Fruit fly (Drosophila melanogaster) whole organism, embryonic: ENCODE results near the gene SamDC.

Experiments
- Adf1 ChIP-seq: fragments of 200-800 bp; sonication (Bioruptor generic); IDR thresholded peaks from 2 replicates; pipeline ENCODE4 v1.3.6; 2022; ENCODE audit warnings: missing biosample characterization, missing genetic modification characterization
- Asciz ChIP-seq: fragments of 200-800 bp; sonication (Bioruptor generic); optimal IDR thresholded peaks from 2 replicates; lab custom pipeline; 2017; ENCODE audit warnings: missing biosample characterization, mild to moderate bottlenecking, missing genetic modification characterization, missing genetic modification reagents
- CG10959 ChIP-seq: fragments of 200-800 bp; sonication (Bioruptor generic); IDR thresholded peaks from 2 replicates; pipeline ENCODE4 v1.3.6; 2022; ENCODE audit warnings: missing biosample characterization, missing genetic modification characterization
- CG11398 ChIP-seq: fragments of 200-800 bp; sonication (Bioruptor generic); optimal IDR thresholded peaks from 2 replicates; lab custom pipeline; 2016; ENCODE audit warnings: missing biosample characterization, missing genetic modification characterization
- CG11560 ChIP-seq: fragments of 200-800 bp; sonication (Bioruptor generic); IDR thresholded peaks from 3 replicates; pipeline ENCODE4 v1.3.6; 2022; ENCODE audit warnings: missing biosample characterization, missing genetic modification characterization
- CG13775 ChIP-seq: fragments of 200-800 bp; sonication (Bioruptor generic); optimal IDR thresholded peaks from 3 replicates; lab custom pipeline; 2017; ENCODE audit warnings: missing biosample characterization, mild to moderate bottlenecking, missing genetic modification characterization
- CG14441 ChIP-seq: fragments of 200-800 bp; sonication (Bioruptor generic); IDR thresholded peaks from 2 replicates; pipeline ENCODE4 v1.3.6; 2022; ENCODE audit warnings: missing biosample characterization, missing genetic modification characterization
- CG1529 ChIP-seq: fragments of 200-800 bp; sonication (Bioruptor generic); optimal IDR thresholded peaks from 3 replicates; lab custom pipeline; 2018; ENCODE audit warnings: missing biosample characterization, missing genetic modification characterization
- CG17361 ChIP-seq: fragments of 200-800 bp; sonication (Bioruptor generic); IDR thresholded peaks from 3 replicates; pipeline ENCODE4 v1.3.6; 2022; ENCODE audit warnings: missing biosample characterization, missing genetic modification characterization
- CG18599 ChIP-seq: fragments of 200-800 bp; sonication (Bioruptor generic); optimal IDR thresholded peaks from 3 replicates; lab custom pipeline; 2017; ENCODE audit warnings: missing biosample characterization, missing genetic modification characterization, mild to moderate bottlenecking, moderate library complexity, missing genetic modification reagents
- CG18619 ChIP-seq: fragments of 200-800 bp; sonication (Bioruptor generic); optimal IDR thresholded peaks from 3 replicates; lab custom pipeline; 2017; ENCODE audit warnings: missing biosample characterization, mild to moderate bottlenecking, missing genetic modification characterization
- CG2116 ChIP-seq: fragments of 200-800 bp; sonication (Bioruptor generic); optimal IDR thresholded peaks from 3 replicates; lab custom pipeline; 2018; ENCODE audit warnings: missing biosample characterization, mild to moderate bottlenecking, missing genetic modification characterization
- CG3163 ChIP-seq: fragments of 200-800 bp; sonication (Bioruptor generic); optimal IDR thresholded peaks from 3 replicates; lab custom pipeline; 2016; ENCODE audit warnings: missing biosample characterization, missing genetic modification characterization
- CG33213 ChIP-seq: fragments of 200-800 bp; sonication (Bioruptor generic); optimal IDR thresholded peaks from 3 replicates; lab custom pipeline; 2016; ENCODE audit warnings: missing biosample characterization, missing genetic modification characterization
- CG4328 ChIP-seq: fragments of 200-800 bp; sonication (Bioruptor generic); optimal IDR thresholded peaks from 3 replicates; lab custom pipeline; 2017; ENCODE audit warnings: missing biosample characterization, missing genetic modification reagents, missing genetic modification characterization
- CG4424 ChIP-seq: fragments of 200-800 bp; sonication (Bioruptor generic); optimal IDR thresholded peaks from 3 replicates; lab custom pipeline; 2016; ENCODE audit warnings: missing biosample characterization, missing genetic modification characterization
- CG8388 ChIP-seq: fragments of 200-800 bp; sonication (Bioruptor generic); optimal IDR thresholded peaks from 2 replicates; lab custom pipeline; 2019; ENCODE audit warnings: missing biosample characterization, mild to moderate bottlenecking, missing genetic modification characterization, moderate library complexity
- CG8478 ChIP-seq: fragments of >200 bp; optimal IDR thresholded peaks from 2 replicates; lab custom pipeline; 2018
- CG9797 ChIP-seq: fragments of 200-800 bp; sonication (Bioruptor generic); optimal IDR thresholded peaks from 3 replicates; lab custom pipeline; 2018; ENCODE audit warnings: missing biosample characterization, mild to moderate bottlenecking, missing genetic modification characterization
- CG9932 ChIP-seq: fragments of 200-800 bp; sonication (Bioruptor generic); IDR thresholded peaks from 2 replicates; pipeline ENCODE4 v1.3.6; 2022; ENCODE audit warnings: missing biosample characterization, missing genetic modification characterization
- CkIIα-i1 ChIP-seq: fragments of 200-800 bp; sonication (Bioruptor generic); IDR thresholded peaks from 2 replicates; pipeline ENCODE4 v1.3.6; 2022; ENCODE audit warnings: missing biosample characterization, missing genetic modification characterization
- D19A ChIP-seq: fragments of 200-800 bp; optimal IDR thresholded peaks from 3 replicates; lab custom pipeline; 2019; ENCODE audit warnings: missing biosample characterization, mild to moderate bottlenecking, missing genetic modification characterization, moderate library complexity
- Dref ChIP-seq: fragments of 200-800 bp; sonication (Bioruptor generic); IDR thresholded peaks from 2 replicates; pipeline ENCODE4 v1.3.6; 2022; ENCODE audit warnings: missing biosample characterization, missing genetic modification characterization
- ERR ChIP-seq: fragments of 200-800 bp; sonication (Bioruptor generic); optimal IDR thresholded peaks from 2 replicates; lab custom pipeline; 2016; ENCODE audit warnings: missing biosample characterization, missing genetic modification characterization
- Fer2 ChIP-seq: fragments of 200-800 bp; sonication (Bioruptor generic); optimal IDR thresholded peaks from 2 replicates; lab custom pipeline; 2018; ENCODE audit warnings: missing biosample characterization, mild to moderate bottlenecking, missing genetic modification characterization, moderate library complexity
- HLH3B ChIP-seq: fragments of 200-800 bp; sonication (Bioruptor generic); IDR thresholded peaks from 2 replicates; pipeline ENCODE4 v1.3.6; 2022; ENCODE audit warnings: missing biosample characterization, missing genetic modification characterization
- HLH54F ChIP-seq: fragments of 200-800 bp; sonication (Bioruptor generic); optimal IDR thresholded peaks from 3 replicates; lab custom pipeline; 2016; ENCODE audit warnings: missing biosample characterization, missing genetic modification characterization
- HLHmδ ChIP-seq: fragments of 200-800 bp; sonication (Bioruptor generic); optimal IDR thresholded peaks from 2 replicates; lab custom pipeline; 2018; ENCODE audit warnings: missing biosample characterization, mild to moderate bottlenecking, missing genetic modification characterization, moderate library complexity
- Hey ChIP-seq: fragments of 200-800 bp; sonication (Bioruptor generic); optimal IDR thresholded peaks from 3 replicates; lab custom pipeline; 2018; ENCODE audit warnings: missing biosample characterization, mild to moderate bottlenecking, missing genetic modification characterization
- Jarid2 ChIP-seq: fragments of 200-800 bp; sonication (Bioruptor generic); optimal IDR thresholded peaks from 3 replicates; lab custom pipeline; 2017; ENCODE audit warnings: mild to moderate bottlenecking, missing biosample characterization, missing genetic modification reagents, missing genetic modification characterization
- Mrtf ChIP-seq: fragments of 200-800 bp; sonication (Bioruptor generic); IDR thresholded peaks from 3 replicates; pipeline ENCODE4 v1.3.6; 2022; ENCODE audit warnings: missing biosample characterization, missing genetic modification characterization
- Myb ChIP-seq: fragments of 200-800 bp; sonication (Bioruptor generic); optimal IDR thresholded peaks from 2 replicates; lab custom pipeline; 2016; ENCODE audit warnings: missing biosample characterization, missing genetic modification characterization
- Nf-YC ChIP-seq: fragments of 200-800 bp; optimal IDR thresholded peaks from 3 replicates; lab custom pipeline; 2019; ENCODE audit warnings: missing biosample characterization, mild to moderate bottlenecking, missing genetic modification characterization, moderate library complexity
- NfI ChIP-seq: fragments of 200-800 bp; sonication (Bioruptor generic); optimal IDR thresholded peaks from 3 replicates; lab custom pipeline; 2018; ENCODE audit warnings: missing biosample characterization, mild to moderate bottlenecking, missing genetic modification characterization, moderate library complexity
- YL-1 ChIP-seq: fragments of 200-800 bp; sonication (Bioruptor generic); optimal IDR thresholded peaks from 3 replicates; lab custom pipeline; 2017; ENCODE audit warnings: missing biosample characterization, mild to moderate bottlenecking, missing genetic modification characterization
- ap ChIP-seq: fragments of 200-800 bp; sonication (Bioruptor generic); IDR thresholded peaks from 2 replicates; pipeline ENCODE4 v1.3.6; 2022; ENCODE audit warnings: missing biosample characterization, missing genetic modification characterization
- caup ChIP-seq: fragments of 200-800 bp; sonication (Bioruptor generic); optimal IDR thresholded peaks from 3 replicates; lab custom pipeline; 2017; ENCODE audit warnings: missing biosample characterization, mild to moderate bottlenecking, missing genetic modification characterization, moderate library complexity; ENCODE audit not compliant: severe bottlenecking
- da ChIP-seq: fragments of 200-800 bp; sonication (Bioruptor generic); optimal IDR thresholded peaks from 2 replicates; lab custom pipeline; 2016; ENCODE audit warnings: missing biosample characterization, missing genetic modification characterization
- dm ChIP-seq: fragments of 200-800 bp; sonication (Bioruptor generic); optimal IDR thresholded peaks from 3 replicates; lab custom pipeline; 2016; ENCODE audit warnings: missing biosample characterization, missing genetic modification characterization
- en ChIP-seq: fragments of 200-800 bp; sonication (Bioruptor generic); optimal IDR thresholded peaks from 2 replicates; lab custom pipeline; 2016; ENCODE audit warnings: missing biosample characterization, missing genetic modification characterization
- ftz-f1 ChIP-seq: fragments of 200-800 bp; sonication (Bioruptor generic); optimal IDR thresholded peaks from 2 replicates; lab custom pipeline; 2016; ENCODE audit warnings: missing biosample characterization, missing genetic modification characterization
- lbe ChIP-seq: fragments of 200-800 bp; sonication (Bioruptor generic); optimal IDR thresholded peaks from 2 replicates; lab custom pipeline; 2016; ENCODE audit warnings: missing biosample characterization, mild to moderate bottlenecking, missing genetic modification characterization
- mirr ChIP-seq: fragments of 200-800 bp; sonication (Bioruptor generic); optimal IDR thresholded peaks from 3 replicates; lab custom pipeline; 2018; ENCODE audit warnings: missing biosample characterization, mild to moderate bottlenecking, missing genetic modification characterization
- nau ChIP-seq: fragments of 200-800 bp; sonication (Bioruptor generic); optimal IDR thresholded peaks from 3 replicates; lab custom pipeline; 2017; ENCODE audit warnings: missing biosample characterization, mild to moderate bottlenecking, missing genetic modification characterization, missing genetic modification reagents
- nerfin-1 ChIP-seq: fragments of 200-800 bp; sonication (Bioruptor generic); optimal IDR thresholded peaks from 3 replicates; lab custom pipeline; 2019; ENCODE audit warnings: missing biosample characterization, mild to moderate bottlenecking, missing genetic modification characterization, moderate library complexity
- nerfin-2 ChIP-seq: fragments of 200-800 bp; sonication (Bioruptor generic); IDR thresholded peaks from 2 replicates; pipeline ENCODE4 v1.3.6; 2022; ENCODE audit warnings: missing biosample characterization, missing genetic modification characterization; ENCODE audit not compliant: partially characterized antibody
- peb ChIP-seq: fragments of 200-800 bp; sonication (Bioruptor generic); IDR thresholded peaks from 2 replicates; pipeline ENCODE4 v1.3.6; 2022; ENCODE audit warnings: missing biosample characterization, missing genetic modification characterization
- ranshi ChIP-seq: fragments of 200-800 bp; sonication (Bioruptor generic); IDR thresholded peaks from 2 replicates; pipeline ENCODE4 v1.3.6; 2022; ENCODE audit warnings: missing biosample characterization, missing genetic modification characterization
- tap ChIP-seq: fragments of 200-800 bp; optimal IDR thresholded peaks from 3 replicates; lab custom pipeline; 2019; ENCODE audit warnings: missing biosample characterization, mild to moderate bottlenecking, missing genetic modification characterization, moderate library complexity
- tna ChIP-seq: fragments of 200-800 bp; sonication (Bioruptor generic); IDR thresholded peaks from 2 replicates; pipeline ENCODE4 v1.3.6; 2022; ENCODE audit warnings: missing biosample characterization, missing genetic modification characterization; ENCODE audit not compliant: partially characterized antibody

The SamDC gene

dm6 chr2L:10306518-10307260, 32.6 kb upstream of the SamDC start, which contains the start of the genes CG5390 and CG4968 (continued):
- TF ChIP-seq CG10959 (GFP tag; lab: Robert Waterston, UW) (no peak), CG1529 (GFP tag; lab: Kevin White, UChicago) (peak; percentile 41), ap (GFP tag; lab: Robert Waterston, UW) (no peak), nerfin-2 (no peak), CG33213 (GFP tag; lab: Kevin White, UChicago) (peak; percentile 22), HLH54F (peak; percentile 6), ranshi (peak; percentile 47; the same call in 1 of the 2 replicates), CG4424 (GFP tag; lab: Kevin White, UChicago) (peak; percentile 57), CG17361 (GFP tag; lab: Robert Waterston, UW) (peak; percentile 62; the same call in 2 of the 3 replicates), caup (GFP tag; lab: Kevin White, UChicago) (peak; percentile 61), mirr (GFP tag; lab: Kevin White, UChicago) (peak; percentile 20), HLH3B (peak; percentile 45; the same call in 1 of the 2 replicates), dm (no peak), Nf-YC (tag; lab: Kevin White, UChicago) (peak; percentile 78), HLHmδ (GFP tag; lab: Kevin White, UChicago) (peak; percentile 40), CG8478 (lab: Kevin White, UChicago) (no peak), Mrtf (GFP tag; lab: Robert Waterston, UW) (no peak; the same call in 2 of the 3 replicates), CG3163 (GFP tag; lab: Kevin White, UChicago) (no peak), da (no peak), CG11398 (no peak), CG8388 (GFP tag; lab: Kevin White, UChicago) (peak; percentile 64), CG13775 (peak; percentile 55), Fer2 (tag; lab: Kevin White, UChicago) (peak; percentile 59), lbe (peak; percentile 88), Adf1 (peak; percentile 48), CkIIα-i1 (GFP tag; lab: Robert Waterston, UW) (no peak), Hey (tag; lab: Kevin White, UChicago) (no peak), CG18599 (peak; percentile 79), CG11560 (no peak), CG9932 (GFP tag; lab: Robert Waterston, UW) (peak; percentile 79), CG14441 (GFP tag; lab: Robert Waterston, UW) (peak; percentile 28; the same call in 1 of the 2 replicates), peb (GFP tag; lab: Robert Waterston, UW) (no peak), Jarid2 (GFP tag; lab: Kevin White, UChicago) (no peak), nerfin-1 (tag; lab: Kevin White, UChicago) (peak; percentile 60), nau (GFP tag; lab: Kevin White, UChicago) (peak; percentile 33), CG9797 (GFP tag; lab: Kevin White, UChicago) (no peak), CG2116 (GFP tag; lab: Kevin White, UChicago) (peak; percentile 99), en (no peak), tap (tag; lab: Kevin White, UChicago) (no peak), D19A (tag; lab: Kevin White, UChicago) (no peak), ftz-f1 (peak; percentile 6), Dref (GFP tag; lab: Robert Waterston, UW) (peak; percentile 86), CG18619 (GFP tag; lab: Kevin White, UChicago) (peak; percentile 38), ERR (GFP tag; lab: Kevin White, UChicago) (no peak), CG4328 (peak; percentile 70), YL-1 (GFP tag; lab: Kevin White, UChicago) (peak; percentile 85), Asciz (peak; percentile 52), NfI (peak; percentile 72), Myb (GFP tag; lab: Kevin White, UChicago) (peak; percentile 4), tna (GFP tag; lab: Robert Waterston, UW) (no peak)
